Fruit fly (Drosophila melanogaster) whole organism, embryonic: ENCODE results near the gene CG43922.

ENCODE experiments used
- B-H2 ChIP-seq: fragments of 200-800 bp; sonication (Bioruptor generic); optimal IDR thresholded peaks from 2 replicates; lab custom pipeline; 2018; ENCODE audit warnings: missing biosample characterization, mild to moderate bottlenecking, missing genetic modification characterization
- CG10979 ChIP-seq: fragments of 200-800 bp; sonication (Bioruptor generic); optimal IDR thresholded peaks from 2 replicates; lab custom pipeline; 2018; ENCODE audit warnings: missing biosample characterization, mild to moderate bottlenecking, missing genetic modification characterization, moderate library complexity
- CG11093 ChIP-seq: fragments of 200-800 bp; sonication (Bioruptor generic); IDR thresholded peaks from 3 replicates; pipeline ENCODE4 v1.3.6; 2022; ENCODE audit warnings: missing biosample characterization, missing genetic modification characterization
- CG11247 ChIP-seq: fragments of 200-800 bp; sonication (Bioruptor generic); IDR thresholded peaks from 2 replicates; pipeline ENCODE4 v1.3.6; 2022; ENCODE audit warnings: missing biosample characterization, missing genetic modification characterization
- CG11560 ChIP-seq: fragments of 200-800 bp; sonication (Bioruptor generic); IDR thresholded peaks from 3 replicates; pipeline ENCODE4 v1.3.6; 2022; ENCODE audit warnings: missing biosample characterization, missing genetic modification characterization
- CG13123 ChIP-seq: fragments of 200-800 bp; sonication (Bioruptor generic); optimal IDR thresholded peaks from 2 replicates; lab custom pipeline; 2016; ENCODE audit warnings: missing biosample characterization, missing genetic modification characterization
- CG1647 ChIP-seq: fragments of 200-800 bp; sonication (Bioruptor generic); optimal IDR thresholded peaks from 3 replicates; lab custom pipeline; 2016; ENCODE audit warnings: missing biosample characterization, missing genetic modification characterization
- CG17186 ChIP-seq: fragments of 200-800 bp; sonication (Bioruptor generic); optimal IDR thresholded peaks from 3 replicates; lab custom pipeline; 2017; ENCODE audit warnings: missing biosample characterization, missing genetic modification reagents, missing genetic modification characterization
- CG17568 ChIP-seq: fragments of 200-800 bp; sonication (Bioruptor generic); optimal IDR thresholded peaks from 2 replicates; lab custom pipeline; 2018; ENCODE audit warnings: missing biosample characterization, mild to moderate bottlenecking, missing genetic modification characterization, moderate library complexity
- CG17612 ChIP-seq: fragments of 200-800 bp; sonication (Bioruptor generic); IDR thresholded peaks from 2 replicates; pipeline ENCODE4 v1.3.6; 2022; ENCODE audit warnings: missing biosample characterization, missing genetic modification characterization
- CG2129 ChIP-seq: fragments of 200-800 bp; sonication (Bioruptor generic); IDR thresholded peaks from 2 replicates; pipeline ENCODE4 v1.3.6; 2022; ENCODE audit warnings: missing biosample characterization, missing genetic modification characterization; ENCODE audit not compliant: partially characterized antibody
- CG34376 ChIP-seq: fragments of 200-800 bp; sonication (Bioruptor generic); optimal IDR thresholded peaks from 2 replicates; lab custom pipeline; 2018; ENCODE audit warnings: missing biosample characterization, mild to moderate bottlenecking, missing genetic modification characterization
- CG3726 ChIP-seq: fragments of 200-800 bp; sonication (Bioruptor generic); IDR thresholded peaks from 3 replicates; pipeline ENCODE4, ENCODE4 v1.3.6; 2022; ENCODE audit warnings: missing biosample characterization, missing genetic modification characterization
- CG3847 ChIP-seq: fragments of 200-800 bp; sonication (Bioruptor generic); IDR thresholded peaks from 2 replicates; pipeline ENCODE4 v1.3.6; 2022; ENCODE audit warnings: missing biosample characterization, missing genetic modification characterization
- CG4854 ChIP-seq: fragments of 200-800 bp; sonication (Bioruptor generic); optimal IDR thresholded peaks from 2 replicates; lab custom pipeline; 2016; ENCODE audit warnings: missing biosample characterization, missing genetic modification characterization, inconsistent platforms
- CG7271 ChIP-seq: fragments of 200-800 bp; sonication (Bioruptor generic); optimal IDR thresholded peaks from 2 replicates; lab custom pipeline; 2018; ENCODE audit warnings: missing biosample characterization, mild to moderate bottlenecking, missing genetic modification characterization, moderate library complexity
- CG7357 ChIP-seq: fragments of 200-800 bp; sonication (Bioruptor generic); IDR thresholded peaks from 3 replicates; pipeline ENCODE4 v1.3.6; 2022; ENCODE audit warnings: missing biosample characterization, missing genetic modification characterization
- CTCF ChIP-seq: fragments of 200-800 bp; sonication (Bioruptor generic); optimal IDR thresholded peaks from 2 replicates; lab custom pipeline; 2017; ENCODE audit warnings: missing biosample characterization, mild to moderate bottlenecking, missing genetic modification characterization, moderate library complexity
- Dp ChIP-seq: fragments of 200-800 bp; sonication (Bioruptor generic); optimal IDR thresholded peaks from 2 replicates; lab custom pipeline; 2018; ENCODE audit warnings: missing biosample characterization, mild to moderate bottlenecking, missing genetic modification characterization, moderate library complexity
- E2f2 ChIP-seq: fragments of 200-800 bp; sonication (Bioruptor generic); IDR thresholded peaks from 2 replicates; pipeline ENCODE4 v1.3.6; 2022; ENCODE audit warnings: missing biosample characterization, missing genetic modification characterization
- Ets97D ChIP-seq: fragments of 200-800 bp; sonication (Bioruptor generic); optimal IDR thresholded peaks from 3 replicates; lab custom pipeline; 2016; ENCODE audit warnings: missing biosample characterization, missing genetic modification characterization
- H2.0 ChIP-seq: fragments of 200-800 bp; sonication (Bioruptor generic); IDR thresholded peaks from 2 replicates; pipeline ENCODE4 v1.3.6; 2022; ENCODE audit warnings: missing biosample characterization, missing genetic modification characterization
- Hmx ChIP-seq: fragments of 200-800 bp; sonication (Bioruptor generic); optimal IDR thresholded peaks from 2 replicates; lab custom pipeline; 2016; ENCODE audit warnings: missing biosample characterization, missing genetic modification characterization
- Hr3 ChIP-seq: fragments of 200-800 bp; sonication (Bioruptor generic); optimal IDR thresholded peaks from 3 replicates; lab custom pipeline; 2016; ENCODE audit warnings: missing biosample characterization, missing genetic modification characterization
- Hr51 ChIP-seq, 2 experiments: fragments of 200-800 bp; sonication (Bioruptor generic); optimal IDR thresholded peaks; 2 replicates in 1 of 2; 3 replicates in 1 of 2; lab custom pipeline; 2016 to 2018; ENCODE audit warnings: missing biosample characterization in 2 of 2, missing genetic modification characterization in 2 of 2, mild to moderate bottlenecking in 1 of 2, moderate library complexity in 1 of 2
- Hsf ChIP-seq: fragments of 200-800 bp; sonication (Bioruptor generic); optimal IDR thresholded peaks from 3 replicates; lab custom pipeline; 2016; ENCODE audit warnings: missing biosample characterization, missing genetic modification characterization
- Lpt ChIP-seq: fragments of >200 bp; optimal IDR thresholded peaks from 2 replicates; lab custom pipeline; 2018; ENCODE audit warnings: missing biosample characterization, missing genetic modification characterization
- Mrtf ChIP-seq: fragments of 200-800 bp; sonication (Bioruptor generic); IDR thresholded peaks from 3 replicates; pipeline ENCODE4 v1.3.6; 2022; ENCODE audit warnings: missing biosample characterization, missing genetic modification characterization
- Neu2 ChIP-seq: fragments of 200-800 bp; sonication (Bioruptor generic); optimal IDR thresholded peaks from 3 replicates; lab custom pipeline; 2016; ENCODE audit warnings: missing biosample characterization, missing genetic modification characterization, borderline replicate concordance
- Nf-YA ChIP-seq: fragments of 200-800 bp; sonication (Bioruptor generic); IDR thresholded peaks from 2 replicates; pipeline ENCODE4 v1.3.6; 2022; ENCODE audit warnings: missing biosample characterization, missing genetic modification characterization
- Opbp ChIP-seq: fragments of 200-800 bp; sonication (Bioruptor generic); IDR thresholded peaks from 3 replicates; pipeline ENCODE4 v1.3.6; 2022; ENCODE audit warnings: missing biosample characterization, missing genetic modification characterization; ENCODE audit not compliant: partially characterized antibody
- Stat92E ChIP-seq, 3 experiments: fragments of >200 bp in 2 of 3; fragments of 200-800 bp in 1 of 3; sonication (Bioruptor generic) in 1 of 3; optimal IDR thresholded peaks; 2 replicates each; lab custom pipeline; 2017 to 2019; ENCODE audit warnings: missing biosample characterization in 3 of 3, missing genetic modification characterization in 3 of 3, mild to moderate bottlenecking in 1 of 3, moderate library complexity in 1 of 3
- TFAM ChIP-seq: fragments of 200-800 bp; sonication (Bioruptor generic); optimal IDR thresholded peaks from 2 replicates; lab custom pipeline; 2017; ENCODE audit warnings: missing biosample characterization, missing genetic modification characterization, inconsistent platforms
- Taf1 ChIP-seq: fragments of 200-800 bp; sonication (Bioruptor generic); IDR thresholded peaks from 2 replicates; pipeline ENCODE4 v1.3.6; 2022; ENCODE audit warnings: missing biosample characterization, missing genetic modification characterization
- Vsx1 ChIP-seq: fragments of 200-800 bp; sonication (Bioruptor generic); optimal IDR thresholded peaks from 2 replicates; lab custom pipeline; 2017; ENCODE audit warnings: missing biosample characterization, mild to moderate bottlenecking, missing genetic modification characterization, missing genetic modification reagents
- aop ChIP-seq: fragments of 200-800 bp; sonication (Bioruptor generic); IDR thresholded peaks from 2 replicates; pipeline ENCODE4 v1.3.6; 2022; ENCODE audit warnings: missing biosample characterization, missing genetic modification characterization
- ash1 ChIP-seq: fragments of 200-800 bp; sonication (Bioruptor generic); optimal IDR thresholded peaks from 2 replicates; lab custom pipeline; 2018; ENCODE audit warnings: missing biosample characterization, mild to moderate bottlenecking, missing genetic modification characterization
- cwo ChIP-seq: fragments of 200-800 bp; sonication (Bioruptor generic); optimal IDR thresholded peaks from 3 replicates; lab custom pipeline; 2017; ENCODE audit warnings: missing biosample characterization, missing genetic modification characterization, mild to moderate bottlenecking, moderate library complexity, missing genetic modification reagents
- emc ChIP-seq: fragments of 200-800 bp; sonication (Bioruptor generic); optimal IDR thresholded peaks from 2 replicates; lab custom pipeline; 2016; ENCODE audit warnings: missing biosample characterization, missing genetic modification characterization
- gcm ChIP-seq: fragments of 200-800 bp; sonication (Bioruptor generic); optimal IDR thresholded peaks from 2 replicates; lab custom pipeline; 2019; ENCODE audit warnings: missing biosample characterization, mild to moderate bottlenecking, missing genetic modification characterization, moderate library complexity
- gfzf ChIP-seq: fragments of 200-800 bp; sonication (Bioruptor generic); optimal IDR thresholded peaks from 2 replicates; lab custom pipeline; 2016; ENCODE audit warnings: missing biosample characterization, mild to moderate bottlenecking, missing genetic modification characterization, moderate library complexity
- gt ChIP-seq: fragments of 200-800 bp; sonication (Bioruptor generic); IDR thresholded peaks from 2 replicates; pipeline ENCODE4 v1.3.6; 2022; ENCODE audit warnings: missing biosample characterization, missing genetic modification characterization
- lola ChIP-seq, 3 experiments: fragments of >200 bp in 2 of 3; fragments of 200-800 bp in 1 of 3; sonication (Bioruptor generic) in 1 of 3; optimal IDR thresholded peaks; 2 replicates each; lab custom pipeline; 2017 to 2019; ENCODE audit warnings: missing biosample characterization in 3 of 3, missing genetic modification characterization in 3 of 3, mild to moderate bottlenecking in 1 of 3, moderate library complexity in 1 of 3
- pan ChIP-seq, 4 experiments: fragments of >200 bp in 3 of 4; fragments of 200-800 bp in 1 of 4; sonication (Bioruptor generic) in 1 of 4; optimal IDR thresholded peaks in 3 of 4; IDR thresholded peaks in 1 of 4; 2 replicates each; pipeline versions ENCODE4 v1.3.6 to Lab custom; 2017 to 2022; ENCODE audit warnings: missing biosample characterization in 2 of 4, missing genetic modification characterization in 2 of 4, mixed read lengths in 1 of 4
- rib ChIP-seq: fragments of 200-800 bp; sonication (Bioruptor generic); IDR thresholded peaks from 2 replicates; pipeline ENCODE4 v1.3.6; 2022; ENCODE audit warnings: missing biosample characterization, missing genetic modification characterization
- ssp ChIP-seq: fragments of 200-800 bp; sonication (Bioruptor generic); IDR thresholded peaks from 2 replicates; pipeline ENCODE4 v1.3.6; 2022; ENCODE audit warnings: missing biosample characterization, missing genetic modification characterization
- stc ChIP-seq: fragments of 200-800 bp; sonication (Bioruptor generic); IDR thresholded peaks from 2 replicates; pipeline ENCODE4 v1.3.6; 2022; ENCODE audit warnings: missing biosample characterization, missing genetic modification characterization
- tap ChIP-seq: fragments of 200-800 bp; optimal IDR thresholded peaks from 3 replicates; lab custom pipeline; 2019; ENCODE audit warnings: missing biosample characterization, mild to moderate bottlenecking, missing genetic modification characterization, moderate library complexity
- tll ChIP-seq, 2 experiments: fragments of 200-800 bp in 1 of 2; fragments of >200 bp in 1 of 2; sonication (Bioruptor generic) in 1 of 2; optimal IDR thresholded peaks; 2 replicates each; lab custom pipeline; 2017 to 2019; ENCODE audit warnings: missing biosample characterization in 2 of 2, missing genetic modification characterization in 2 of 2, mild to moderate bottlenecking in 1 of 2, moderate library complexity in 1 of 2
- vfl ChIP-seq: fragments of 200-800 bp; sonication (Bioruptor generic); optimal IDR thresholded peaks from 2 replicates; lab custom pipeline; 2016; ENCODE audit warnings: missing biosample characterization, missing genetic modification characterization
- wdn ChIP-seq: fragments of 200-800 bp; sonication (Bioruptor generic); IDR thresholded peaks from 2 replicates; pipeline ENCODE4 v1.3.6; 2022; ENCODE audit warnings: missing biosample characterization, missing genetic modification characterization
- wor ChIP-seq: fragments of 200-800 bp; sonication (Bioruptor generic); IDR thresholded peaks from 2 replicates; pipeline ENCODE4 v1.3.6; 2022; ENCODE audit warnings: missing biosample characterization, missing genetic modification characterization

CG43922 gene

DNA sequence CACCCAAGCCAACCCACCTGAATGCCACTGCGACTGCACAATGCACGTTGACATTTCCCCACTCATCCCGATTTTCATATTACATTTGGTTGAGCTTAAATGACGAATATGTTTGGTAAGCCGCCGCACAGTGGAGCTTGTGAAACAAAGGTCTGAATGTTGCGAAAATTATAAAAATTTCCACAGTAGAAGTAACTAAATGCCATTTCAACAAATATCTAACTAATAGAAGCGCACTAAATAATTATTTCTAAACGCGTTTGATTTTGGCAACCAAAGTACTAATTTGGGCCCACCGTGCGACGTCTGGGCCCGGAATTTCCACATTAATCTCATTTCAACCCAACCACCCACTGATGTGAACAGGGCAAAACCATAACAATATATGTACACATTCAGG, 1.7 kb downstream of the CG43922 start (continued):
- TF ChIP-seq lola (GFP tag; optimal IDR thresholded peaks at IDR 0.05; lab: Kevin White, UChicago) (no peak), CG3847 (no peak), CG13123 (GFP tag; lab: Kevin White, UChicago) (no peak), Hsf (GFP tag; lab: Kevin White, UChicago) (no peak), CG10979 (tag; lab: Kevin White, UChicago) (no peak), CG7357 (no peak), Hr51 (GFP tag; optimal IDR thresholded peaks at IDR 0.05; lab: Kevin White, UChicago) (peak in 1 of 2 experiments; percentile 40), Hmx (GFP tag; lab: Kevin White, UChicago) (no peak), Neu2 (GFP tag; lab: Kevin White, UChicago) (no peak), H2.0 (GFP tag; lab: Robert Waterston, UW) (no peak), vfl (GFP tag; lab: Kevin White, UChicago) (no peak), CG1647 (GFP tag; lab: Kevin White, UChicago) (no peak), rib (GFP tag; lab: Robert Waterston, UW) (no peak), aop (GFP tag; lab: Robert Waterston, UW) (no peak), CG17186 (GFP tag; lab: Kevin White, UChicago) (no peak), Opbp (no peak), pan (optimal IDR thresholded peaks at IDR 0.05; lab: Kevin White, UChicago) (no peak), pan (GFP tag; optimal IDR thresholded peaks at IDR 0.05 in 1 of 2, IDR thresholded peaks at IDR 0.05 in 1 of 2) (no peak), emc (GFP tag; lab: Kevin White, UChicago) (no peak), Hr3 (GFP tag; lab: Kevin White, UChicago) (no peak), CG11247 (GFP tag; lab: Robert Waterston, UW) (no peak), ash1 (GFP tag; lab: Kevin White, UChicago) (no peak), B-H2 (no peak), tap (tag; lab: Kevin White, UChicago) (no peak), cwo (GFP tag; lab: Kevin White, UChicago) (no peak), CG11093 (GFP tag; lab: Robert Waterston, UW) (no peak), CG11560 (tag; lab: Robert Waterston, UW) (no peak), wor (GFP tag; lab: Robert Waterston, UW) (no peak), Nf-YA (GFP tag; lab: Robert Waterston, UW) (no peak), CG17568 (GFP tag; lab: Kevin White, UChicago) (no peak), gfzf (no peak), TFAM (GFP tag; lab: Kevin White, UChicago) (no peak), Taf1 (GFP tag; lab: Robert Waterston, UW) (no peak), stc (GFP tag; lab: Robert Waterston, UW) (no peak), CG34376 (no peak), gcm (GFP tag; lab: Kevin White, UChicago) (no peak), Stat92E (GFP tag; optimal IDR thresholded peaks at IDR 0.05; lab: Kevin White, UChicago) (no peak), wdn (GFP tag; lab: Robert Waterston, UW) (no peak), Ets97D (GFP tag; lab: Kevin White, UChicago) (no peak), CTCF (GFP tag; lab: Kevin White, UChicago) (no peak), Vsx1 (GFP tag; lab: Kevin White, UChicago) (no peak), Lpt (GFP tag; lab: Kevin White, UChicago) (no peak), CG7271 (tag; lab: Kevin White, UChicago) (no peak), Mrtf (no peak), CG3726 (no peak), CG17612 (GFP tag; lab: Robert Waterston, UW) (no peak), ssp (no peak), Dp (GFP tag; lab: Kevin White, UChicago) (no peak), E2f2 (GFP tag; lab: Robert Waterston, UW) (no peak), tll (GFP tag; optimal IDR thresholded peaks at IDR 0.05; lab: Kevin White, UChicago) (no peak), CG2129 (no peak), CG4854 (GFP tag; lab: Kevin White, UChicago) (no peak), gt (no peak)
